Fruit fly (Drosophila melanogaster): ENCODE data around the gene Sgsh.

The Sgsh gene

dm6 chr3R:18913856-18914593, 1.3 kb upstream of the Sgsh start:
- TF ChIP-seq usp (GFP tag; optimal IDR thresholded peaks at IDR 0.05) (no peak), Mio (GFP tag; optimal IDR thresholded peaks at IDR 0.05) (no peak), ey (GFP tag; optimal IDR thresholded peaks at IDR 0.05) (peak; percentile 40), pan (optimal IDR thresholded peaks at IDR 0.05) (no peak), Hr83 (GFP tag; optimal IDR thresholded peaks at IDR 0.05; ENCODE audit: poor library complexity, severe bottlenecking) (no peak), GATAd (GFP tag; optimal IDR thresholded peaks at IDR 0.05) (no peak), Hnf4 (GFP tag; optimal IDR thresholded peaks at IDR 0.05) (peak; percentile 42), Dif (GFP tag; optimal IDR thresholded peaks at IDR 0.05; ENCODE audit: partially characterized antibody) (peak; percentile 66), jim (GFP tag; optimal IDR thresholded peaks at IDR 0.05) (no peak), lola (GFP tag; optimal IDR thresholded peaks at IDR 0.05) (no peak), Abd-B (GFP tag; optimal IDR thresholded peaks at IDR 0.05) (no peak), HLH106 (tag; optimal IDR thresholded peaks at IDR 0.05) (peak; percentile 65), N (GFP tag; optimal IDR thresholded peaks at IDR 0.05) (no peak), Jra (GFP tag; optimal IDR thresholded peaks at IDR 0.05) (no peak), sage (GFP tag; optimal IDR thresholded peaks at IDR 0.05) (no peak), dmrt93B (GFP tag; optimal IDR thresholded peaks at IDR 0.05) (no peak), sv (GFP tag; optimal IDR thresholded peaks at IDR 0.05) (no peak), h (GFP tag; optimal IDR thresholded peaks at IDR 0.05) (peak; percentile 82), CG32264 (GFP tag; optimal IDR thresholded peaks at IDR 0.05) (peak; percentile 55), Rel (GFP tag; optimal IDR thresholded peaks at IDR 0.05) (no peak), Rel (tag; optimal IDR thresholded peaks at IDR 0.05) (no peak), Vsx2 (GFP tag; optimal IDR thresholded peaks at IDR 0.05; ENCODE audit: partially characterized antibody) (no peak), Hr78 (GFP tag; optimal IDR thresholded peaks at IDR 0.05) (no peak), CG9705 (GFP tag; optimal IDR thresholded peaks at IDR 0.05) (peak; percentile 24), brk (GFP tag; optimal IDR thresholded peaks at IDR 0.05) (peak; percentile 19), br (GFP tag; optimal IDR thresholded peaks at IDR 0.05) (peak; percentile 24), Dfd (GFP tag; optimal IDR thresholded peaks at IDR 0.05) (no peak), Sp1 (GFP tag; optimal IDR thresholded peaks at IDR 0.05) (peak; percentile 40), psq (GFP tag; optimal IDR thresholded peaks at IDR 0.05) (no peak), Myc (optimal IDR thresholded peaks at IDR 0.05) (no peak), woc (GFP tag; optimal IDR thresholded peaks at IDR 0.05) (peak; percentile 35), foxo (GFP tag; optimal IDR thresholded peaks at IDR 0.05) (peak in 1 of 2 experiments; percentile 71), tai (GFP tag; optimal IDR thresholded peaks at IDR 0.05) (no peak), OdsH (GFP tag; optimal IDR thresholded peaks at IDR 0.05) (peak; percentile 39), rgr (GFP tag; optimal IDR thresholded peaks at IDR 0.05) (peak; percentile 50), dsf (GFP tag; optimal IDR thresholded peaks at IDR 0.05; ENCODE audit: borderline replicate concordance) (no peak), fru (GFP tag; optimal IDR thresholded peaks at IDR 0.05) (peak; percentile 21), CrebA (GFP tag; optimal IDR thresholded peaks at IDR 0.05; ENCODE audit: borderline replicate concordance) (no peak), dl (GFP tag; optimal IDR thresholded peaks at IDR 0.05; ENCODE audit: insufficient read depth in 1 of 2, partially characterized antibody in 2 of 2) (peak; percentile 24 to 46)

- no peak for TF ChIP-seq CG9705 (GFP tag; optimal IDR thresholded peaks at IDR 0.05)
- TF ChIP-seq foxo (GFP tag; optimal IDR thresholded peaks at IDR 0.05): peak in 1 of 2 experiments; percentile 3
Observed at dm6 chr3R:18910923-18911322, 1.8 kb downstream of the Sgsh start.

dm6 chr3R:18910336-18910735, 2.4 kb downstream of the Sgsh start:
- TF ChIP-seq sage (GFP tag; optimal IDR thresholded peaks at IDR 0.05) (no peak), dsf (GFP tag; optimal IDR thresholded peaks at IDR 0.05; ENCODE audit: borderline replicate concordance) (no peak), Sp1 (GFP tag; optimal IDR thresholded peaks at IDR 0.05) (no peak), pan (optimal IDR thresholded peaks at IDR 0.05) (no peak), Hr83 (GFP tag; optimal IDR thresholded peaks at IDR 0.05; ENCODE audit: poor library complexity, severe bottlenecking) (no peak), fru (GFP tag; optimal IDR thresholded peaks at IDR 0.05) (no peak), CG9705 (GFP tag; optimal IDR thresholded peaks at IDR 0.05) (no peak), foxo (GFP tag; optimal IDR thresholded peaks at IDR 0.05) (no peak), tai (GFP tag; optimal IDR thresholded peaks at IDR 0.05) (no peak), lola (GFP tag; optimal IDR thresholded peaks at IDR 0.05) (no peak), ey (GFP tag; optimal IDR thresholded peaks at IDR 0.05) (no peak), Abd-B (GFP tag; optimal IDR thresholded peaks at IDR 0.05) (no peak), Dif (GFP tag; optimal IDR thresholded peaks at IDR 0.05; ENCODE audit: partially characterized antibody) (no peak), N (GFP tag; optimal IDR thresholded peaks at IDR 0.05) (no peak), Jra (GFP tag; optimal IDR thresholded peaks at IDR 0.05) (no peak), psq (GFP tag; optimal IDR thresholded peaks at IDR 0.05) (no peak), OdsH (GFP tag; optimal IDR thresholded peaks at IDR 0.05) (no peak)
